Worm (Caenorhabditis elegans) whole organism, mixed stage, embryonic: ENCODE data around the gene Y53G8AR.1.

ENCODE experiments used
- M03D4.4 ChIP-seq: sonication (generic microtip); optimal IDR thresholded peaks from 2 replicates; lab custom pipeline; 2017; ENCODE audit warnings: mild to moderate bottlenecking, missing genetic modification characterization, missing compliant biosample characterization
- bed-3 ChIP-seq: fragments of 200-800 bp; sonication (Bioruptor generic); optimal IDR thresholded peaks from 3 replicates; lab custom pipeline; 2018; ENCODE audit warnings: mild to moderate bottlenecking, missing genetic modification characterization, moderate library complexity, missing compliant biosample characterization
- blmp-1 ChIP-seq: fragments of 150-350 bp; optimal IDR thresholded peaks from 2 replicates; lab custom pipeline; 2014; ENCODE audit warnings: missing biosample characterization, missing genetic modification characterization
- ceh-39 ChIP-seq: fragments of 150-350 bp; optimal IDR thresholded peaks from 2 replicates; lab custom pipeline; 2014; ENCODE audit warnings: missing biosample characterization, missing genetic modification characterization
- ceh-43 ChIP-seq: fragments of 200-800 bp; sonication (Bioruptor generic); optimal IDR thresholded peaks from 2 replicates; lab custom pipeline; 2018; ENCODE audit warnings: mild to moderate bottlenecking, missing genetic modification characterization, moderate library complexity, missing compliant biosample characterization
- ceh-83 ChIP-seq: fragments of 200-800 bp; sonication (Bioruptor generic); optimal IDR thresholded peaks from 2 replicates; lab custom pipeline; 2018; ENCODE audit warnings: mild to moderate bottlenecking, missing genetic modification characterization, missing compliant biosample characterization
- ces-1 ChIP-seq: fragments of 150-350 bp; optimal IDR thresholded peaks from 2 replicates; lab custom pipeline; 2014; ENCODE audit warnings: missing biosample characterization, missing genetic modification reagents, missing genetic modification characterization
- drap-1 ChIP-seq: fragments of 200-800 bp; sonication (Bioruptor generic); optimal IDR thresholded peaks from 3 replicates; lab custom pipeline; 2018; ENCODE audit warnings: mild to moderate bottlenecking, missing genetic modification characterization, missing compliant biosample characterization
- elt-1 ChIP-seq: sonication (generic microtip); optimal IDR thresholded peaks from 2 replicates; lab custom pipeline; 2017; ENCODE audit warnings: missing genetic modification characterization, mild to moderate bottlenecking, missing compliant biosample characterization, antibody characterized with exemption, moderate library complexity, borderline replicate concordance; ENCODE audit not compliant: insufficient read depth
- elt-3 ChIP-seq: fragments of 150-350 bp; optimal IDR thresholded peaks from 2 replicates; lab custom pipeline; 2014; ENCODE audit warnings: missing biosample characterization, missing genetic modification characterization
- flh-1 ChIP-seq: fragments of 200-800 bp; sonication (Bioruptor generic); optimal IDR thresholded peaks from 2 replicates; lab custom pipeline; 2018; ENCODE audit warnings: mild to moderate bottlenecking, missing genetic modification characterization, moderate library complexity, missing compliant biosample characterization
- ham-2 ChIP-seq: fragments of 200-800 bp; sonication (Bioruptor generic); optimal IDR thresholded peaks from 2 replicates; lab custom pipeline; 2018; ENCODE audit warnings: mild to moderate bottlenecking, missing genetic modification characterization, missing compliant biosample characterization
- hlh-1 ChIP-seq: fragments of 150-350 bp; optimal IDR thresholded peaks from 2 replicates; lab custom pipeline; 2014; ENCODE audit warnings: missing biosample characterization, missing genetic modification reagents, missing genetic modification characterization
- lin-13 ChIP-seq: fragments of 150-350 bp; optimal IDR thresholded peaks from 2 replicates; lab custom pipeline; 2014; ENCODE audit warnings: missing biosample characterization, missing genetic modification characterization
- lin-32 ChIP-seq: fragments of 200-800 bp; sonication (Bioruptor generic); optimal IDR thresholded peaks from 2 replicates; lab custom pipeline; 2018; ENCODE audit warnings: mild to moderate bottlenecking, missing genetic modification characterization, missing compliant biosample characterization
- lsy-2 ChIP-seq: fragments of 150-350 bp; optimal IDR thresholded peaks from 2 replicates; lab custom pipeline; 2014; ENCODE audit warnings: missing biosample characterization, missing genetic modification characterization
- mab-5 ChIP-seq: fragments of 150-350 bp; optimal IDR thresholded peaks from 2 replicates; lab custom pipeline; 2014; ENCODE audit warnings: missing biosample characterization, missing genetic modification characterization
- mep-1 ChIP-seq: fragments of 150-350 bp; optimal IDR thresholded peaks from 2 replicates; lab custom pipeline; 2017; ENCODE audit warnings: missing biosample characterization, missing genetic modification reagents, missing genetic modification characterization, inconsistent platforms
- mls-2 ChIP-seq: sonication (generic microtip); optimal IDR thresholded peaks from 2 replicates; lab custom pipeline; 2016; ENCODE audit warnings: mild to moderate bottlenecking, missing genetic modification characterization, moderate library complexity, missing compliant biosample characterization
- nhr-12 ChIP-seq: fragments of 150-350 bp; optimal IDR thresholded peaks from 2 replicates; lab custom pipeline; 2014; ENCODE audit warnings: missing biosample characterization, missing genetic modification characterization
- nhr-2 ChIP-seq: fragments of 150-350 bp; optimal IDR thresholded peaks from 2 replicates; lab custom pipeline; 2014; ENCODE audit warnings: missing biosample characterization, missing genetic modification characterization
- nhr-28 ChIP-seq: fragments of 150-350 bp; optimal IDR thresholded peaks from 2 replicates; lab custom pipeline; 2014; ENCODE audit warnings: missing biosample characterization, missing genetic modification characterization
- nhr-76 ChIP-seq: sonication (generic microtip); optimal IDR thresholded peaks from 2 replicates; lab custom pipeline; 2017; ENCODE audit warnings: missing biosample characterization, missing genetic modification characterization
- pha-4 ChIP-seq: fragments of 150-350 bp; optimal IDR thresholded peaks from 2 replicates; lab custom pipeline; 2018; ENCODE audit warnings: missing biosample characterization, missing genetic modification reagents, missing genetic modification characterization
- sem-2 ChIP-seq: fragments of 200-800 bp; sonication (Bioruptor generic); optimal IDR thresholded peaks from 2 replicates; lab custom pipeline; 2018; ENCODE audit warnings: mild to moderate bottlenecking, missing genetic modification characterization, missing compliant biosample characterization
- snpc-4 ChIP-seq: fragments of 150-350 bp; optimal IDR thresholded peaks from 2 replicates; lab custom pipeline; 2014; ENCODE audit warnings: missing biosample characterization, missing genetic modification characterization
- sptf-1 ChIP-seq: sonication (generic microtip); optimal IDR thresholded peaks from 2 replicates; lab custom pipeline; 2017; ENCODE audit warnings: mild to moderate bottlenecking, missing genetic modification characterization, moderate library complexity, missing compliant biosample characterization
- tbx-8 ChIP-seq: fragments of 200-800 bp; sonication (Bioruptor generic); optimal IDR thresholded peaks from 2 replicates; lab custom pipeline; 2018; ENCODE audit warnings: mild to moderate bottlenecking, missing genetic modification characterization, moderate library complexity, missing compliant biosample characterization
- unc-120 ChIP-seq: sonication (generic microtip); optimal IDR thresholded peaks from 2 replicates; lab custom pipeline; 2017; ENCODE audit warnings: missing genetic modification characterization, missing compliant biosample characterization; ENCODE audit not compliant: poor library complexity, severe bottlenecking
- unc-39 ChIP-seq: fragments of 150-350 bp; optimal IDR thresholded peaks from 2 replicates; lab custom pipeline; 2014; ENCODE audit warnings: missing biosample characterization, missing genetic modification characterization
- unc-62 ChIP-seq: fragments of 150-350 bp; optimal IDR thresholded peaks from 2 replicates; lab custom pipeline; 2014; ENCODE audit warnings: missing biosample characterization, missing genetic modification reagents, missing genetic modification characterization
- zip-8 ChIP-seq: fragments of 150-350 bp; optimal IDR thresholded peaks from 2 replicates; lab custom pipeline; 2014; ENCODE audit warnings: missing biosample characterization, missing genetic modification characterization
- ztf-11 ChIP-seq: fragments of 150-350 bp; optimal IDR thresholded peaks from 2 replicates; lab custom pipeline; 2014; ENCODE audit warnings: missing biosample characterization, missing genetic modification characterization

Y53G8AR.1 gene

DNA sequence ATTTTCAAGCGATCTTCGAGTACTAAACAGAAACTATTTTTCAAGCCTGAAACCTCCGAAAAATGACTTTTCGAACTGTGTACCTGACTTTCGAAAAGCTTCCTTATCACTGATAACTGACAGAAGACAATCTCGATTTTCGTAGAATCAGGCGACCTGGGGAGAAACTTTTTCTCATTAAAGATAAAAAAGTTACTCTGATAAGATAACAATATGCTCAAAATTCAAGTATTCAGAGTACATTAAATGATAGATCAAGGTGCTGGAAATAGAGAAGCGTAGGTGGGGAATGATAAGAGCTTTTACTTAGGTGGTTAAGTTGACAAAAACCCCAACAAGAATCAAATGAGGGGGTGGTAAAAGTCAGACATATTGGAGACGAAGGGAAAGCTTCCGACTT, 37.2 kb downstream of the Y53G8AR.1 start, which contains the start of gene prk-2:
prk-2 (minus strand) TSS at position 156 of the 400 bp plus-strand sequence.
- no peak for TF ChIP-seq M03D4.4
- no peak for TF ChIP-seq nhr-76 (tag; lab: Kevin White, UChicago)
- no peak for TF ChIP-seq pha-4 (tag; lab: Kevin White, UChicago)
- no peak for TF ChIP-seq lin-13
- no peak for TF ChIP-seq ham-2 (GFP tag; lab: Kevin White, UChicago)

DNA sequence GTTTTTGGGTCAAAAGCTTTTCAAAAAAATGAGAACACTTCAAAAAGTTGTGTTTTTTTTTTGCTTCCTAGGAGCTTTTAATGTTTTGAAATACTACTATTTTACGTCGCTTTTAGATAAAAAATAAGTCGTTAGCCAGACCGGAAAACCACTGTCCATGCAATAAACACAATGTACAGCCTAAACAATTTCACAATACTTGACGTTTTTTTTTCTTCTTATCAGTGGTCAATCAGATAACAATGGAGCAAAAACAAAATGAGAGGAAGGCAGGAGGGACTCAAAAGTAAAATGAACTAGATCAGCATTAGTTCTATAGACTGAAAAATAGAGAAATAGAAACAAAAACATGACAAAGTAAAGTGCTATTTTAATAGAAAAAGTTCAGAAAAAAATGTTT, 37.9 kb downstream of the Y53G8AR.1 start:
- TF ChIP-seq bed-3 (GFP tag; lab: Kevin White, UChicago) = no peak
- no peak for TF ChIP-seq mab-5 (tag; lab: Kevin White, UChicago)
- no peak for TF ChIP-seq lsy-2 (tag; lab: Kevin White, UChicago)
- no peak for TF ChIP-seq zip-8
- TF ChIP-seq flh-1 (GFP tag; lab: Kevin White, UChicago) = no peak
- TF ChIP-seq unc-120 (tag; lab: Kevin White, UChicago) = no peak
- TF ChIP-seq nhr-2 = no peak
- no peak for TF ChIP-seq sptf-1 (tag; lab: Kevin White, UChicago)
- TF ChIP-seq ham-2 (GFP tag; lab: Kevin White, UChicago) = no peak
- TF ChIP-seq ztf-11 (tag; lab: Kevin White, UChicago) = no peak
- TF ChIP-seq elt-1 = no peak
- TF ChIP-seq blmp-1 (tag; lab: Kevin White, UChicago) = no peak
- TF ChIP-seq mep-1 = no peak
- TF ChIP-seq nhr-28 (tag; lab: Kevin White, UChicago) = no peak

DNA sequence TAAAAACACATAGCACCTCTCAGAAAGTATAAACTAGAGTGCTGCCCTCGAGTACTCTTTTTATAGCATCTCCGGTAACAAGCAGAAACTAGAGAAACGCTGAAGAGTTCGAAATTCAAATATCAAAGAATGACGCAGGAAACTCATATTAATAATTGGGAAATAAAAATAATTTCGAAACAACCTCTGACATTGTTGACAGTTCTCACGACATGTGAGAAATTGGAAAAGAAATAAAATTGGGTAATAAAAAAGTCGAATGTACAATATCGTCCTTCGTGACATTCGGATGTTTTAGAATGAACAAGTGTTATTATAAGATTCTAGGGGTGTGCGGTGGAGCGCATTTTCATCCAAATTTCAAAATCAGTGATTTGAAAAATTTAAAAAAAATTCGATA, 39.4 kb downstream of the Y53G8AR.1 start:
- TF ChIP-seq ces-1 (GFP tag; lab: Kevin White, UChicago) (no peak), ceh-43 (GFP tag; lab: Kevin White, UChicago) (no peak), nhr-2 (no peak), drap-1 (GFP tag; lab: Kevin White, UChicago) (no peak), elt-3 (tag; lab: Kevin White, UChicago) (no peak), unc-39 (tag; lab: Kevin White, UChicago) (no peak), snpc-4 (tag; lab: Kevin White, UChicago) (no peak), mls-2 (no peak), ceh-39 (tag; lab: Kevin White, UChicago) (no peak), unc-120 (tag; lab: Kevin White, UChicago) (no peak)

DNA sequence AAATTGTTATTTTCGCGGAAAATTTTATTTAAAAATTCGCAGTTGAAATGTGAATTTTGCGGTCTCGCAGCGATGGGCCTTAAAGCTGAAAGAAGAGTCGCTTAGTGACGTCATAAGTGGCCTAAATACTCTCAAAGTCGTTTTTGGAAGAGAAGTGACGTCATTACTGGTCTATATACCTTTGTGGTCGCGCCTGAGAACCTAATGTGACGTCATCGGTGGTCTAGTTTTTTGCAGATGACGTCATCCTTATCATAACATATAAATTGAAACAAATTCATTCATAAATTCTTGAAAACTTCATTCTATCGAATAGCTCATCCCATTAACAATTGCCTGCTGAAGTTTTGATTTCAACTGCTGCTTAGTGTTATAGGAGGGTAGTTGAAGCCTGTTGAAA, 44.3 kb downstream of the Y53G8AR.1 start:
- peak; percentile 100 for TF ChIP-seq zip-8
- TF ChIP-seq lsy-2 (tag; lab: Kevin White, UChicago) = no peak
- TF ChIP-seq unc-120 (tag; lab: Kevin White, UChicago) = no peak
- TF ChIP-seq, all 35 proteins: peak for 1

DNA sequence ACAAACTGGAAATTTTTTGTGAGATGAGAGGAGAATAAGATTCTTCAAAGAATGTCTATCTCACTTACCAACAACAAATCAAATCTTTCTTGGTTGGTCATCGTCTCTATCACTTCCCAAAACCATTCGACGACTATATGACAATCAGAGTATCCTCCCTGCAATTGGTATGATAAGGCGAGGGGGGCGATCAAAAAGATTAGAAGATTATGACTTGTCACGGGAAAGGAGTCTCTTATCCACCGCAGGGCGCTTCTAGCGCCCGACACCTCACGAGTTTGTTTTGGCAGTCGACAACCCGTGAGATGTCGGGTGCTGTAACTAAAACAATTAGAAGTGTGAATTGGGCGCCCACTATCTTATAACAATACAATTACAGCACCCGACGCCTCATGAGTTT, 44.9 kb downstream of the Y53G8AR.1 start:
- TF ChIP-seq ztf-11 (tag; lab: Kevin White, UChicago) (no peak), ceh-83 (no peak), mep-1 (no peak), unc-62 (GFP tag; lab: Kevin White, UChicago) (no peak), ham-2 (GFP tag; lab: Kevin White, UChicago) (no peak), drap-1 (GFP tag; lab: Kevin White, UChicago) (no peak), ceh-39 (tag; lab: Kevin White, UChicago) (no peak), pha-4 (tag; lab: Kevin White, UChicago) (no peak), bed-3 (GFP tag; lab: Kevin White, UChicago) (no peak), nhr-2 (no peak), hlh-1 (tag; lab: Kevin White, UChicago) (no peak), lin-32 (GFP tag; lab: Kevin White, UChicago) (no peak), nhr-12 (no peak)
- TF ChIP-seq, all 35 proteins: peak for 0

DNA sequence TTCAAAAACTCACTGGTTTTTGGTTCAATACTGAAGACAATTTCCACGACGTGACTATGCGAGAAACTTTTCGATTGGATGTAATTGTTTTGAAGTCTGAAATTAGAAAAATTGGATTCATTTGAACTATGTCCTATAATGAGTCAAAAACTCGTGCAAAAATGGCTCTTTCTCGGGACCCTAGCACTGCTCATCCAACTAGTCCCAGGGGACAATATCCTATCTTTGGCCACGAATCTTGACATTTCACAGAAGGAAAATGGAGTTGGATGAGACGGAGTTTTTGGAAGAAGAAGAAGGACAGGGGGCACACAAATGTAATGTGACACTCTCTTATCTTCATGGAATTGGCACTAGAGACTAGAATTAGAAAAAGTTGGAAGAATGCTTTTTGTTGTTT, 49.0 kb downstream of the Y53G8AR.1 start:
- TF ChIP-seq snpc-4 (tag; lab: Kevin White, UChicago) = no peak
- no peak for TF ChIP-seq ham-2 (GFP tag; lab: Kevin White, UChicago)
- TF ChIP-seq M03D4.4 = no peak
- TF ChIP-seq mls-2 = no peak
- TF ChIP-seq unc-39 (tag; lab: Kevin White, UChicago) = no peak
- no peak for TF ChIP-seq zip-8
- TF ChIP-seq pha-4 (tag; lab: Kevin White, UChicago) = no peak
- no peak for TF ChIP-seq nhr-12
- no peak for TF ChIP-seq tbx-8 (GFP tag; lab: Kevin White, UChicago)
- no peak for TF ChIP-seq lin-32 (GFP tag; lab: Kevin White, UChicago)
- TF ChIP-seq bed-3 (GFP tag; lab: Kevin White, UChicago) = no peak
- no peak for TF ChIP-seq lin-13
- no peak for TF ChIP-seq sem-2 (GFP tag; lab: Kevin White, UChicago)
- TF ChIP-seq nhr-76 (tag; lab: Kevin White, UChicago) = no peak
- no peak for TF ChIP-seq elt-3 (tag; lab: Kevin White, UChicago)
